Fruit fly (Drosophila melanogaster): Measurements from ENCODE around the gene CG7548.

- TF ChIP-seq pan (optimal IDR thresholded peaks at IDR 0.05) = no peak
- no peak for TF ChIP-seq psq (optimal IDR thresholded peaks at IDR 0.05)
- no peak for TF ChIP-seq CG8478 (optimal IDR thresholded peaks at IDR 0.05)
- no peak for TF ChIP-seq usp (GFP tag; optimal IDR thresholded peaks at IDR 0.05)
- no peak for TF ChIP-seq EcR (GFP tag; optimal IDR thresholded peaks at IDR 0.05)
Observed at dm6 chr3L:7545562-7545961, 39.5 kb upstream of the CG7548 start.

All from whole organism.